Worm (Caenorhabditis elegans): ENCODE results near the gene nhr-57.

nhr-57 gene

DNA sequence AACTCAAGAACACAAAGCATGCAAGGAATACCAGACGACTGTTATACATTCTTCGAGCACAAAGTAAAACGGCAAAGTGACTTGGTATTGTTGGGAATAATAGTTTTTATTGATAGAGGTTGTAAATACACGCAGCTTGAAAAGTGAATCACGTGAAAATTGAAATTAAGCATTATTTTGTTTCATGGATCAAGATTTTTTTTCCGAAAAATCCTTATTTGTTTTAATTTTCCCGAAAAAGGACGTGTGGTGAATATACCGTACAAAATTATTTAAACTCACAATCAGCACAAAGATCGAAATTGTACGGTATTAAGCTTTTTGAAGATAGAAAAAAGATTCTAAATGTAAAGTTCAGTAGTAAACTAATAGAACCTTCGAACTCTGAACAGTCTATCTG, 21.8 kb upstream of the nhr-57 start, which contains the start of gene clc-18:
TSS of gene clc-18 (minus strand) at position 101 of the 400 bp plus-strand sequence.
- TF ChIP-seq sdc-2 (tag; optimal IDR thresholded peaks at IDR 0.05) (no peak), T23F11.4 (GFP tag; optimal IDR thresholded peaks at IDR 0.05) (no peak), ceh-45 (GFP tag; IDR thresholded peaks at IDR 0.05) (no peak), lin-11 (tag; optimal IDR thresholded peaks at IDR 0.05) (no peak), hlh-6 (tag; optimal IDR thresholded peaks at IDR 0.05) (no peak), nfya-1 (tag; optimal IDR thresholded peaks at IDR 0.05) (no peak), hlh-30 (tag; optimal IDR thresholded peaks at IDR 0.05; ENCODE audit: insufficient read depth) (no peak), K02D7.2 (tag; optimal IDR thresholded peaks at IDR 0.05) (no peak), ref-2 (tag; optimal IDR thresholded peaks at IDR 0.05) (no peak), syd-9 (tag; optimal IDR thresholded peaks at IDR 0.05) (no peak), ztf-16 (tag; optimal IDR thresholded peaks at IDR 0.05) (no peak), ceh-34 (tag; optimal IDR thresholded peaks at IDR 0.05) (no peak), pax-1 (tag; optimal IDR thresholded peaks at IDR 0.05) (no peak)

DNA sequence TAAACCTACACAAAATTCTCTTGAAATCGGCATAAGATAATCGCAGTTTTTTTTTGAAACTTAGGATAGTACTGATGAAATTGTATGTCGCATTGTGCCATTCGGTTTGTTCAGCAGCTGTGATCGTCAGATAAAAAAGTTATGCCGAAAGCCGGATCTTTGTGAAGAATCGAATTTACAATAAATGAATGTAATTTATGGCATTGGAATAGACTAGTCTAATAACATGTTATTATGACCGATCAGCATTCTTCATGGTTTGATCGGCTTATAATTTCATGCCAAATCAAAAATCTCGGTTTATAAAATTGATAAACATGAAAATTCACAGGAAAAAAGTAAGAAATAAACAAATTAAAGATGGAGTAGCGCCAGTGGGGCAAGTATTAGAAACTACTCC, 19.2 kb upstream of the nhr-57 start, which contains the start of gene srw-134:
TSS of gene srw-134 (minus strand) at position 101 of the 400 bp plus-strand sequence.
- TF ChIP-seq Y22D7AL.16 (tag; optimal IDR thresholded peaks at IDR 0.05): no peak
- no peak for TF ChIP-seq zip-5 (tag; optimal IDR thresholded peaks at IDR 0.05)
- no peak for TF ChIP-seq C08G9.2 (tag; optimal IDR thresholded peaks at IDR 0.05)
- TF ChIP-seq madf-2 (tag; optimal IDR thresholded peaks at IDR 0.05): no peak
- TF ChIP-seq F13H6.1 (tag; optimal IDR thresholded peaks at IDR 0.05): no peak
- no peak for TF ChIP-seq npax-4 (tag; optimal IDR thresholded peaks at IDR 0.05)
- no peak for TF ChIP-seq ceh-22 (tag; optimal IDR thresholded peaks at IDR 0.05)
- no peak for TF ChIP-seq nhr-11 (tag; optimal IDR thresholded peaks at IDR 0.05)
- no peak for TF ChIP-seq hlh-13 (GFP tag; optimal IDR thresholded peaks at IDR 0.05)
- no peak for TF ChIP-seq pros-1 (tag; optimal IDR thresholded peaks at IDR 0.05)
- TF ChIP-seq pat-9 (tag; optimal IDR thresholded peaks at IDR 0.05): no peak
- TF ChIP-seq fax-1 (tag; optimal IDR thresholded peaks at IDR 0.05): no peak

- TF ChIP-seq unc-42 (tag; optimal IDR thresholded peaks at IDR 0.05): no peak
- TF ChIP-seq madf-2 (tag; optimal IDR thresholded peaks at IDR 0.05): no peak
- TF ChIP-seq ets-4 (tag; optimal IDR thresholded peaks at IDR 0.05): no peak
- no peak for TF ChIP-seq unc-86 (tag; optimal IDR thresholded peaks at IDR 0.05)
- TF ChIP-seq mec-3 (tag; optimal IDR thresholded peaks at IDR 0.05; ENCODE audit: borderline replicate concordance): no peak
- no peak for TF ChIP-seq rnt-1 (tag; optimal IDR thresholded peaks at IDR 0.05)
- no peak for TF ChIP-seq ceh-19 (GFP tag; optimal IDR thresholded peaks at IDR 0.05)
- no peak for TF ChIP-seq ceh-48 (tag; optimal IDR thresholded peaks at IDR 0.05)
- no peak for TF ChIP-seq gmeb-2 (tag; optimal IDR thresholded peaks at IDR 0.05)
- TF ChIP-seq ceh-34 (tag; optimal IDR thresholded peaks at IDR 0.05): no peak
- no peak for TF ChIP-seq pha-4 (tag; optimal IDR thresholded peaks at IDR 0.05)
- TF ChIP-seq ceh-45 (GFP tag; IDR thresholded peaks at IDR 0.05): no peak
- TF ChIP-seq elt-2 (tag; optimal IDR thresholded peaks at IDR 0.05): no peak
These were observed 17.1 kb upstream of the nhr-57 start, which contains the start of gene srw-133 for ce11 chrV:4114627-4115026. srw-133 (minus strand) TSS chrV:4114727.

- no peak for TF ChIP-seq fkh-10 (GFP tag; optimal IDR thresholded peaks at IDR 0.05)
- no peak for TF ChIP-seq rnt-1 (tag; optimal IDR thresholded peaks at IDR 0.05)
- no peak for TF ChIP-seq ceh-34 (tag; optimal IDR thresholded peaks at IDR 0.05)
These were observed 15.6 kb upstream of the nhr-57 start, which contains the start of gene T05B4.8 for ce11 chrV:4116071-4116470. T05B4.8 (minus strand) TSS chrV:4116171.

- TF ChIP-seq ahr-1 (tag; optimal IDR thresholded peaks at IDR 0.05): no peak
- TF ChIP-seq npax-4 (tag; optimal IDR thresholded peaks at IDR 0.05): no peak
- no peak for TF ChIP-seq nfya-1 (tag; optimal IDR thresholded peaks at IDR 0.05)
- TF ChIP-seq ceh-22 (tag; optimal IDR thresholded peaks at IDR 0.05): no peak
- no peak for TF ChIP-seq pag-3 (tag; optimal IDR thresholded peaks at IDR 0.05; ENCODE audit: borderline replicate concordance)
- TF ChIP-seq pat-9 (tag; optimal IDR thresholded peaks at IDR 0.05): no peak
- no peak for TF ChIP-seq ceh-2 (tag; optimal IDR thresholded peaks at IDR 0.05)
- no peak for TF ChIP-seq unc-55 (GFP tag; optimal IDR thresholded peaks at IDR 0.05)
- no peak for TF ChIP-seq zip-5 (tag; optimal IDR thresholded peaks at IDR 0.05)
- TF ChIP-seq hlh-15 (tag; optimal IDR thresholded peaks at IDR 0.05): no peak
- TF ChIP-seq pha-2 (tag; optimal IDR thresholded peaks at IDR 0.05): no peak
- no peak for TF ChIP-seq gmeb-2 (tag; optimal IDR thresholded peaks at IDR 0.05)
- no peak for TF ChIP-seq pqm-1 (tag; optimal IDR thresholded peaks at IDR 0.05)
- TF ChIP-seq hlh-6 (tag; optimal IDR thresholded peaks at IDR 0.05): no peak
- TF ChIP-seq ceh-9 (tag; optimal IDR thresholded peaks at IDR 0.05): no peak
- no peak for TF ChIP-seq tbx-7 (tag; optimal IDR thresholded peaks at IDR 0.05)
- TF ChIP-seq hlh-30 (tag; optimal IDR thresholded peaks at IDR 0.05; ENCODE audit: insufficient read depth): no peak
These were observed 13.4 kb upstream of the nhr-57 start, which contains the start of gene T05B4.9 for ce11 chrV:4118332-4118731. T05B4.9 (minus strand) TSS chrV:4118432.
